Fruit fly (Drosophila melanogaster) whole organism, pupa: ENCODE measurements around the gene Ras85D.

ENCODE experiments used
- CG10348 ChIP-seq: fragments of 200-800 bp; sonication (Bioruptor generic); IDR thresholded peaks from 2 replicates; pipeline ENCODE4 v1.3.6; 2022; ENCODE audit warnings: missing biosample characterization, missing genetic modification characterization
- CG13204 ChIP-seq: fragments of 200-800 bp; sonication (Bioruptor generic); optimal IDR thresholded peaks from 2 replicates; lab custom pipeline; 2018; ENCODE audit warnings: missing biosample characterization, mild to moderate bottlenecking, missing genetic modification characterization, moderate library complexity
- CG4496 ChIP-seq: fragments of 200-800 bp; sonication (Bioruptor generic); IDR thresholded peaks from 3 replicates; pipeline ENCODE4 v1.3.6; 2022; ENCODE audit warnings: missing biosample characterization, missing genetic modification characterization
- CG8159 ChIP-seq: fragments of 200-800 bp; sonication (Bioruptor generic); optimal IDR thresholded peaks from 3 replicates; lab custom pipeline; 2018; ENCODE audit warnings: missing biosample characterization, mild to moderate bottlenecking, missing genetic modification characterization, moderate library complexity
- Pif1B ChIP-seq: fragments of 200-800 bp; sonication (Bioruptor generic); optimal IDR thresholded peaks from 3 replicates; lab custom pipeline; 2016; ENCODE audit warnings: missing biosample characterization, missing genetic modification characterization
- gl ChIP-seq: fragments of 200-800 bp; sonication (Bioruptor generic); optimal IDR thresholded peaks from 2 replicates; lab custom pipeline; 2018; ENCODE audit warnings: missing biosample characterization, mild to moderate bottlenecking, missing genetic modification characterization

DNA sequence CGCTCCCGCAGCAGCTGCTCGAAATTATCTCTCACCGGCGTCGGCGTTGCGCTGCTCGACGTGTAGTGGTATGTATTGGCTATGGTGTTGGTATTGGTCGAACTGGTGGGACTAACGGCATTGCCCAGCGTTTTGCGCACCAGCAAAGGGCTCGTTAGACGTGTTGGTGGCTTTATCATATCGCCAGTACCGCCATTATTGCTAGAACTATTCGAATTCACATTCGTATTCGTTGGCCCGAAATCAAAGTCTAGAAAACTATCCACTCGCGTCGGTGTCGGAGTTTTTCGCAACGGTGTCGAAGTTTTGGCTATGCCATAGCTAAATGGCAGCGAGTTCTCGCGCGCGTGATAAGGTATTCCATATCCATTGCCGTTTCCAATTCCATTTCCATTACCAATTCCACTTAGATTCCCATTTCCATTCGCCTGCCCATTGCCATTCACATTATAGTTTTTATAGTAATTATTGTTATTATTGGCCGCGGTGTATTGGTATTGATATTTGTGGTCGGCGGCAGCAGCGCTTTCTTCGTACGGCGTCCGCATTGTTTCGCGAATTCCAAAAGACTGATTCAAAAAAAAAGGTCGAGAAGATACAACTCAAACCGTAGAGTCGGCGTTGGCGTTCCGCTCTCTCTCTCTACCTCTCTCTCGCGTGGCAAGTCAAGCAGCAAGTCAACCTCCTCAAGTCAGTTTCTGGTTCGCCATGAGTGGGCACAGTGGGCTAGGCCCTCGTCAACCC lies 19.7 kb upstream of the Ras85D start, which contains the start of gene by:
- TF ChIP-seq Pif1B (GFP tag; lab: Kevin White, UChicago) (no peak), CG8159 (tag; lab: Kevin White, UChicago) (no peak), gl (tag; lab: Kevin White, UChicago) (no peak), CG4496 (GFP tag; lab: Robert Waterston, UW) (no peak; the same call in 2 of the 3 replicates), CG13204 (GFP tag; lab: Kevin White, UChicago) (no peak), CG10348 (GFP tag; lab: Robert Waterston, UW) (no peak)
